Worm (Caenorhabditis elegans) whole organism, L3 larva: ENCODE results near the gene ZK1248.19.
A peak's percentile ranks its signal among the peaks of the same experiment; 100 is the strongest.

Experiments
- R02D3.7 ChIP-seq: fragments of 150-350 bp; optimal IDR thresholded peaks from 2 replicates; lab custom pipeline; 2014; ENCODE audit warnings: missing biosample characterization, missing genetic modification characterization
- ZK546.5 ChIP-seq: sonication (generic microtip); optimal IDR thresholded peaks from 2 replicates; lab custom pipeline; 2017; ENCODE audit warnings: missing biosample characterization, missing genetic modification characterization
- aly-2 ChIP-seq: fragments of 150-350 bp; optimal IDR thresholded peaks from 2 replicates; lab custom pipeline; 2014; ENCODE audit warnings: missing biosample characterization, missing genetic modification characterization
- ama-1 ChIP-seq: fragments of 150-350 bp; optimal IDR thresholded peaks from 2 replicates; lab custom pipeline; 2018
- ceh-16 ChIP-seq: sonication (generic microtip); optimal IDR thresholded peaks from 2 replicates; lab custom pipeline; 2017; ENCODE audit warnings: missing biosample characterization, missing genetic modification characterization
- ceh-28 ChIP-seq: fragments of 150-350 bp; optimal IDR thresholded peaks from 2 replicates; lab custom pipeline; 2014; ENCODE audit warnings: missing biosample characterization, missing genetic modification reagents, missing genetic modification characterization
- ceh-82 ChIP-seq: fragments of 150-350 bp; optimal IDR thresholded peaks from 2 replicates; lab custom pipeline; 2014; ENCODE audit warnings: missing biosample characterization, missing genetic modification characterization
- ceh-9 ChIP-seq: sonication (generic microtip); optimal IDR thresholded peaks from 2 replicates; lab custom pipeline; 2018; ENCODE audit warnings: missing biosample characterization, missing genetic modification characterization
- daf-12 ChIP-seq: fragments of 150-350 bp; optimal IDR thresholded peaks from 2 replicates; lab custom pipeline; 2014; ENCODE audit warnings: missing biosample characterization, missing genetic modification reagents, missing genetic modification characterization
- egl-27 ChIP-seq: sonication (generic microtip); optimal IDR thresholded peaks from 4 replicates; lab custom pipeline; 2017; ENCODE audit warnings: missing biosample characterization, missing genetic modification reagents, missing genetic modification characterization
- egl-5 ChIP-seq: fragments of 150-350 bp; optimal IDR thresholded peaks from 2 replicates; lab custom pipeline; 2017; ENCODE audit warnings: missing biosample characterization, missing genetic modification reagents, missing genetic modification characterization, inconsistent platforms
- elt-1 ChIP-seq: fragments of 150-350 bp; optimal IDR thresholded peaks from 2 replicates; lab custom pipeline; 2014; ENCODE audit warnings: missing biosample characterization, missing genetic modification characterization
- elt-2 ChIP-seq: sonication (generic microtip); optimal IDR thresholded peaks from 2 replicates; lab custom pipeline; 2016; ENCODE audit warnings: missing genetic modification reagents, mild to moderate bottlenecking, missing genetic modification characterization, missing compliant biosample characterization
- elt-3 ChIP-seq, 3 experiments: fragments of 150-350 bp in 1 of 3; sonication (generic microtip) in 2 of 3; optimal IDR thresholded peaks; 2 replicates in 2 of 3; 4 replicates in 1 of 3; lab custom pipeline; 2014 to 2017; ENCODE audit warnings: missing biosample characterization in 3 of 3, missing genetic modification characterization in 3 of 3
- eor-1 ChIP-seq, 2 experiments: fragments of 150-350 bp; optimal IDR thresholded peaks; 2 replicates each; lab custom pipeline; 2014 to 2018; ENCODE audit warnings: missing biosample characterization in 2 of 2, missing genetic modification characterization in 2 of 2
- fkh-10 ChIP-seq: sonication (generic microtip); optimal IDR thresholded peaks from 2 replicates; lab custom pipeline; 2017; ENCODE audit warnings: missing biosample characterization, missing genetic modification reagents, missing genetic modification characterization
- fkh-2 ChIP-seq: fragments of 150-350 bp; optimal IDR thresholded peaks from 2 replicates; lab custom pipeline; 2014; ENCODE audit warnings: missing biosample characterization, missing genetic modification reagents, missing genetic modification characterization
- fos-1 ChIP-seq: fragments of 150-350 bp; optimal IDR thresholded peaks from 2 replicates; lab custom pipeline; 2014; ENCODE audit warnings: missing biosample characterization, missing genetic modification characterization
- hmg-11 ChIP-seq: sonication (generic microtip); optimal IDR thresholded peaks from 2 replicates; lab custom pipeline; 2016; ENCODE audit warnings: missing genetic modification characterization, missing compliant biosample characterization
- jun-1 ChIP-seq: fragments of 150-350 bp; optimal IDR thresholded peaks from 2 replicates; lab custom pipeline; 2014; ENCODE audit warnings: missing biosample characterization, missing genetic modification reagents, missing genetic modification characterization
- lin-15B ChIP-seq: fragments of 150-350 bp; optimal IDR thresholded peaks from 2 replicates; lab custom pipeline; 2014; ENCODE audit warnings: missing biosample characterization, missing genetic modification characterization
- lin-39 ChIP-seq: fragments of 150-350 bp; optimal IDR thresholded peaks from 2 replicates; lab custom pipeline; 2018; ENCODE audit warnings: missing biosample characterization, missing genetic modification reagents, missing genetic modification characterization
- lsy-12 ChIP-seq: sonication (generic microtip); optimal IDR thresholded peaks from 2 replicates; lab custom pipeline; 2016; ENCODE audit warnings: mild to moderate bottlenecking, missing genetic modification characterization, missing compliant biosample characterization
- mdl-1 ChIP-seq: fragments of 150-350 bp; optimal IDR thresholded peaks from 2 replicates; lab custom pipeline; 2014; ENCODE audit warnings: missing biosample characterization, missing genetic modification characterization
- mml-1 ChIP-seq: fragments of 150-350 bp; sonication (generic microtip); optimal IDR thresholded peaks from 3 replicates; lab custom pipeline; 2014; ENCODE audit warnings: missing biosample characterization, missing genetic modification characterization
- nfya-1 ChIP-seq: sonication (generic microtip); optimal IDR thresholded peaks from 2 replicates; lab custom pipeline; 2017; ENCODE audit warnings: missing genetic modification characterization, mild to moderate bottlenecking, missing compliant biosample characterization, antibody characterized with exemption, moderate library complexity; ENCODE audit not compliant: insufficient read depth
- nhr-11 ChIP-seq: fragments of 150-350 bp; optimal IDR thresholded peaks from 2 replicates; lab custom pipeline; 2014; ENCODE audit warnings: missing biosample characterization, missing genetic modification characterization
- nhr-12 ChIP-seq: fragments of 150-350 bp; optimal IDR thresholded peaks from 2 replicates; lab custom pipeline; 2014; ENCODE audit warnings: missing biosample characterization, missing genetic modification characterization
- nhr-23 ChIP-seq: fragments of 150-350 bp; optimal IDR thresholded peaks from 2 replicates; lab custom pipeline; 2014; ENCODE audit warnings: missing biosample characterization, missing genetic modification reagents, missing genetic modification characterization
- nhr-237 ChIP-seq: fragments of 150-350 bp; optimal IDR thresholded peaks from 2 replicates; lab custom pipeline; 2014; ENCODE audit warnings: missing biosample characterization, missing genetic modification characterization
- nhr-25 ChIP-seq: sonication (generic microtip); optimal IDR thresholded peaks from 2 replicates; lab custom pipeline; 2017; ENCODE audit warnings: missing biosample characterization, missing genetic modification characterization
- nhr-28 ChIP-seq: fragments of 150-350 bp; optimal IDR thresholded peaks from 2 replicates; lab custom pipeline; 2014; ENCODE audit warnings: missing biosample characterization, missing genetic modification characterization
- nhr-43 ChIP-seq: sonication (generic microtip); optimal IDR thresholded peaks from 2 replicates; lab custom pipeline; 2016; ENCODE audit warnings: mild to moderate bottlenecking, missing genetic modification characterization, missing compliant biosample characterization; ENCODE audit not compliant: poor library complexity, severe bottlenecking
- nhr-67 ChIP-seq: fragments of 150-350 bp; optimal IDR thresholded peaks from 2 replicates; lab custom pipeline; 2014; ENCODE audit warnings: missing biosample characterization, missing genetic modification characterization
- nhr-76 ChIP-seq: fragments of 150-350 bp; sonication (generic microtip); optimal IDR thresholded peaks from 5 replicates; lab custom pipeline; 2014; ENCODE audit warnings: missing biosample characterization, missing genetic modification characterization
- nhr-77 ChIP-seq: fragments of 150-350 bp; optimal IDR thresholded peaks from 2 replicates; lab custom pipeline; 2014; ENCODE audit warnings: missing biosample characterization, missing genetic modification characterization
- pha-4 ChIP-seq: fragments of 150-350 bp; optimal IDR thresholded peaks from 2 replicates; lab custom pipeline; 2014; ENCODE audit warnings: missing biosample characterization, missing genetic modification reagents, missing genetic modification characterization
- pqm-1 ChIP-seq: fragments of 150-350 bp; optimal IDR thresholded peaks from 2 replicates; lab custom pipeline; 2017; ENCODE audit warnings: missing biosample characterization, missing genetic modification characterization, inconsistent platforms
- sea-2 ChIP-seq: fragments of 150-350 bp; sonication (generic microtip); optimal IDR thresholded peaks from 4 replicates; lab custom pipeline; 2014; ENCODE audit warnings: missing biosample characterization, missing genetic modification reagents, missing genetic modification characterization
- skn-1 ChIP-seq: fragments of 150-350 bp; optimal IDR thresholded peaks from 2 replicates; lab custom pipeline; 2014; ENCODE audit warnings: missing biosample characterization, missing genetic modification characterization
- snpc-4 ChIP-seq: fragments of 150-350 bp; optimal IDR thresholded peaks from 2 replicates; lab custom pipeline; 2014; ENCODE audit warnings: missing biosample characterization, missing genetic modification characterization
- tbx-2 ChIP-seq: sonication (generic microtip); optimal IDR thresholded peaks from 2 replicates; lab custom pipeline; 2016; ENCODE audit warnings: mild to moderate bottlenecking, missing genetic modification characterization, missing compliant biosample characterization
- unc-39 ChIP-seq: sonication (generic microtip); optimal IDR thresholded peaks from 4 replicates; lab custom pipeline; 2017; ENCODE audit warnings: missing biosample characterization, missing genetic modification characterization
- unc-62 ChIP-seq: fragments of 150-350 bp; sonication (generic microtip); optimal IDR thresholded peaks from 4 replicates; lab custom pipeline; 2014; ENCODE audit warnings: missing biosample characterization, missing genetic modification reagents, missing genetic modification characterization
- zag-1 ChIP-seq: fragments of 150-350 bp; optimal IDR thresholded peaks from 2 replicates; lab custom pipeline; 2014; ENCODE audit warnings: missing biosample characterization, missing genetic modification characterization
- ztf-11 ChIP-seq: fragments of 150-350 bp; optimal IDR thresholded peaks from 2 replicates; lab custom pipeline; 2014; ENCODE audit warnings: missing biosample characterization, missing genetic modification characterization
- ztf-4 ChIP-seq: fragments of 150-350 bp; optimal IDR thresholded peaks from 2 replicates; lab custom pipeline; 2014; ENCODE audit warnings: missing biosample characterization, missing genetic modification characterization

Gene ZK1248.19

ce11 chrII:5844694-5845129 is 5.5 kb upstream of the ZK1248.19 start:
- TF ChIP-seq fkh-10 (GFP tag; lab: Kevin White, UChicago), result peak; percentile 100
- TF ChIP-seq lin-39 (tag; lab: Kevin White, UChicago), result peak; percentile 99
- TF ChIP-seq lin-15B (tag; lab: Kevin White, UChicago), result peak; percentile 82
- peak; percentile 99 for TF ChIP-seq nhr-23 (tag; lab: Kevin White, UChicago)
- peak; percentile 99 for TF ChIP-seq lsy-12 (tag; lab: Kevin White, UChicago)
- peak; percentile 62 for TF ChIP-seq ceh-16 (tag; lab: Kevin White, UChicago)
- TF ChIP-seq mml-1 (tag; lab: Kevin White, UChicago), result no peak
- peak; percentile 37 for TF ChIP-seq ceh-9 (tag; lab: Kevin White, UChicago)
- peak in 2 of 3 experiments; percentile 91 to 97 for TF ChIP-seq elt-3 (tag; optimal IDR thresholded peaks at IDR 0.05; lab: Kevin White, UChicago)
- peak; percentile 73 for TF ChIP-seq ZK546.5 (tag; lab: Kevin White, UChicago)
- TF ChIP-seq mdl-1 (tag; lab: Kevin White, UChicago), result peak; percentile 75
- peak; percentile 96 for TF ChIP-seq nhr-77 (tag; lab: Kevin White, UChicago)
- peak; percentile 85 for TF ChIP-seq elt-1 (tag; lab: Kevin White, UChicago)
- TF ChIP-seq fkh-2 (tag; lab: Kevin White, UChicago), result peak; percentile 82
- TF ChIP-seq nhr-12 (tag; lab: Kevin White, UChicago), result peak; percentile 45
- TF ChIP-seq unc-39 (tag; lab: Kevin White, UChicago), result peak; percentile 73
- TF ChIP-seq nhr-25 (tag; lab: Kevin White, UChicago), result peak; percentile 99
- peak; percentile 90 for TF ChIP-seq nhr-28 (tag; lab: Kevin White, UChicago)
- peak; percentile 92 for TF ChIP-seq egl-27 (tag; lab: Kevin White, UChicago)
- TF ChIP-seq ceh-82, result peak; percentile 96
- TF ChIP-seq fos-1 (tag; lab: Kevin White, UChicago), result peak; percentile 87
- peak; percentile 94 for TF ChIP-seq daf-12 (tag; lab: Kevin White, UChicago)
- TF ChIP-seq zag-1 (tag; lab: Kevin White, UChicago), result peak; percentile 95
- peak; percentile 97 for TF ChIP-seq tbx-2
- TF ChIP-seq nhr-11, result peak; percentile 94
- TF ChIP-seq pqm-1 (tag; lab: Kevin White, UChicago), result peak; percentile 94
- peak; percentile 97 for TF ChIP-seq ceh-28 (tag; lab: Kevin White, UChicago)
- TF ChIP-seq nfya-1 (tag; lab: Kevin White, UChicago), result peak; percentile 99
- peak; percentile 52 for TF ChIP-seq sea-2 (GFP tag; lab: Kevin White, UChicago)
- TF ChIP-seq nhr-237 (tag; lab: Kevin White, UChicago), result no peak
- TF ChIP-seq egl-5, result peak; percentile 92
- no peak for TF ChIP-seq nhr-67 (tag; lab: Kevin White, UChicago)
- TF ChIP-seq jun-1 (tag; lab: Kevin White, UChicago), result peak; percentile 99
- TF ChIP-seq nhr-43 (tag; lab: Kevin White, UChicago), result peak; percentile 95
- peak; percentile 99 for TF ChIP-seq hmg-11 (tag; lab: Kevin White, UChicago)
- TF ChIP-seq snpc-4 (tag; lab: Kevin White, UChicago), result peak; percentile 100
- TF ChIP-seq unc-62 (GFP tag; lab: Kevin White, UChicago), result peak; percentile 74
- no peak for TF ChIP-seq ztf-11 (tag; lab: Kevin White, UChicago)
- TF ChIP-seq pha-4 (tag; lab: Kevin White, UChicago), result peak; percentile 99
- peak; percentile 99 for TF ChIP-seq elt-2 (tag; lab: Kevin White, UChicago)
- peak; percentile 100 for TF ChIP-seq ama-1
- peak; percentile 96 for TF ChIP-seq R02D3.7 (tag; lab: Kevin White, UChicago)
- TF ChIP-seq ztf-4 (tag; lab: Kevin White, UChicago), result peak; percentile 79
- TF ChIP-seq aly-2 (tag; lab: Kevin White, UChicago), result peak; percentile 96
- peak; percentile 96 for TF ChIP-seq skn-1
- peak in 1 of 2 experiments; percentile 84 for TF ChIP-seq eor-1 (tag; optimal IDR thresholded peaks at IDR 0.05; lab: Kevin White, UChicago)
- TF ChIP-seq nhr-76, result peak; percentile 80
